Fruit fly (Drosophila melanogaster) whole organism, embryonic: ENCODE results near the gene Cpr78Cb.

ENCODE experiments used
- Bteb2 ChIP-seq: fragments of 200-800 bp; sonication (Bioruptor generic); optimal IDR thresholded peaks from 2 replicates; lab custom pipeline; 2016; ENCODE audit warnings: missing biosample characterization, missing genetic modification characterization
- CG10431 ChIP-seq: fragments of 200-800 bp; sonication (Bioruptor generic); optimal IDR thresholded peaks from 3 replicates; lab custom pipeline; 2018; ENCODE audit warnings: missing biosample characterization, mild to moderate bottlenecking, missing genetic modification characterization
- CG11456 ChIP-seq: fragments of 200-800 bp; sonication (Bioruptor generic); IDR thresholded peaks from 3 replicates; pipeline ENCODE4 v1.3.6; 2022; ENCODE audit warnings: missing biosample characterization, missing genetic modification characterization
- CG12299 ChIP-seq: fragments of 200-800 bp; sonication (Bioruptor generic); optimal IDR thresholded peaks from 2 replicates; lab custom pipeline; 2018; ENCODE audit warnings: missing biosample characterization, mild to moderate bottlenecking, missing genetic modification characterization
- CG12744 ChIP-seq: fragments of 200-800 bp; sonication (Bioruptor generic); optimal IDR thresholded peaks from 2 replicates; lab custom pipeline; 2016; ENCODE audit warnings: missing biosample characterization, missing genetic modification characterization
- CG14050 ChIP-seq: fragments of 200-800 bp; sonication (Bioruptor generic); IDR thresholded peaks from 3 replicates; pipeline ENCODE4 v1.3.6; 2022; ENCODE audit warnings: missing biosample characterization, missing genetic modification characterization
- CG15011 ChIP-seq: fragments of 200-800 bp; sonication (Bioruptor generic); optimal IDR thresholded peaks from 3 replicates; lab custom pipeline; 2018; ENCODE audit warnings: missing biosample characterization, mild to moderate bottlenecking, missing genetic modification characterization
- CG15269 ChIP-seq: fragments of 200-800 bp; sonication (Bioruptor generic); optimal IDR thresholded peaks from 2 replicates; lab custom pipeline; 2018; ENCODE audit warnings: missing biosample characterization, mild to moderate bottlenecking, missing genetic modification characterization, moderate library complexity
- CG1529 ChIP-seq: fragments of 200-800 bp; sonication (Bioruptor generic); optimal IDR thresholded peaks from 3 replicates; lab custom pipeline; 2018; ENCODE audit warnings: missing biosample characterization, missing genetic modification characterization
- CG1647 ChIP-seq: fragments of 200-800 bp; sonication (Bioruptor generic); optimal IDR thresholded peaks from 3 replicates; lab custom pipeline; 2016; ENCODE audit warnings: missing biosample characterization, missing genetic modification characterization
- CG16779 ChIP-seq: fragments of 200-800 bp; sonication (Bioruptor generic); IDR thresholded peaks from 2 replicates; pipeline ENCODE4 v1.3.6; 2022; ENCODE audit warnings: missing biosample characterization, missing genetic modification characterization
- CG17328 ChIP-seq: fragments of 200-800 bp; sonication (Bioruptor generic); IDR thresholded peaks from 2 replicates; pipeline ENCODE4 v1.3.6; 2022; ENCODE audit warnings: missing biosample characterization, missing genetic modification characterization
- CG17912 ChIP-seq: fragments of 200-800 bp; sonication (Bioruptor generic); optimal IDR thresholded peaks from 2 replicates; lab custom pipeline; 2018; ENCODE audit warnings: missing biosample characterization, mild to moderate bottlenecking, missing genetic modification characterization
- CG3163 ChIP-seq: fragments of 200-800 bp; sonication (Bioruptor generic); optimal IDR thresholded peaks from 3 replicates; lab custom pipeline; 2016; ENCODE audit warnings: missing biosample characterization, missing genetic modification characterization
- CG34422 ChIP-seq: fragments of 200-800 bp; sonication (Bioruptor generic); IDR thresholded peaks from 3 replicates; pipeline ENCODE4 v1.3.6; 2022; ENCODE audit warnings: missing biosample characterization, missing genetic modification characterization
- CG7987 ChIP-seq: fragments of 200-800 bp; sonication (Bioruptor generic); optimal IDR thresholded peaks from 2 replicates; lab custom pipeline; 2018; ENCODE audit warnings: missing biosample characterization, mild to moderate bottlenecking, missing genetic modification characterization, moderate library complexity
- CG8281 ChIP-seq: fragments of 200-800 bp; sonication (Bioruptor generic); optimal IDR thresholded peaks from 2 replicates; lab custom pipeline; 2018; ENCODE audit warnings: missing biosample characterization, mild to moderate bottlenecking, missing genetic modification characterization, moderate library complexity
- CG9797 ChIP-seq: fragments of 200-800 bp; sonication (Bioruptor generic); optimal IDR thresholded peaks from 3 replicates; lab custom pipeline; 2018; ENCODE audit warnings: missing biosample characterization, mild to moderate bottlenecking, missing genetic modification characterization
- Camta ChIP-seq: fragments of 200-800 bp; sonication (Bioruptor generic); optimal IDR thresholded peaks from 2 replicates; lab custom pipeline; 2016; ENCODE audit warnings: missing biosample characterization, missing genetic modification characterization
- GATAe ChIP-seq: fragments of 200-800 bp; sonication (Bioruptor generic); conservative IDR thresholded peaks from 2 replicates; pipeline ENCODE4 v1.3.6; 2022; ENCODE audit warnings: missing biosample characterization, missing genetic modification characterization
- Gsc ChIP-seq: fragments of 200-800 bp; sonication (Bioruptor generic); IDR thresholded peaks from 2 replicates; pipeline ENCODE4 v1.3.6; 2022; ENCODE audit warnings: missing biosample characterization, missing genetic modification characterization
- HLH3B ChIP-seq: fragments of 200-800 bp; sonication (Bioruptor generic); IDR thresholded peaks from 2 replicates; pipeline ENCODE4 v1.3.6; 2022; ENCODE audit warnings: missing biosample characterization, missing genetic modification characterization
- HLHmδ ChIP-seq: fragments of 200-800 bp; sonication (Bioruptor generic); optimal IDR thresholded peaks from 2 replicates; lab custom pipeline; 2018; ENCODE audit warnings: missing biosample characterization, mild to moderate bottlenecking, missing genetic modification characterization, moderate library complexity
- Hey ChIP-seq: fragments of 200-800 bp; sonication (Bioruptor generic); optimal IDR thresholded peaks from 3 replicates; lab custom pipeline; 2018; ENCODE audit warnings: missing biosample characterization, mild to moderate bottlenecking, missing genetic modification characterization
- Nf-YB ChIP-seq: fragments of 200-800 bp; sonication (Bioruptor generic); optimal IDR thresholded peaks from 3 replicates; lab custom pipeline; 2019; ENCODE audit warnings: missing biosample characterization, mild to moderate bottlenecking, missing genetic modification characterization, moderate library complexity
- Pdp1 ChIP-seq, 2 experiments: fragments of 200-800 bp; sonication (Bioruptor generic); optimal IDR thresholded peaks; 3 replicates each; lab custom pipeline; 2016; ENCODE audit warnings: missing biosample characterization in 2 of 2, missing genetic modification characterization in 2 of 2, mild to moderate bottlenecking in 1 of 2, moderate library complexity in 1 of 2
- Ptx1 ChIP-seq: fragments of 200-800 bp; sonication (Bioruptor generic); IDR thresholded peaks from 2 replicates; pipeline ENCODE4 v1.3.6; 2022; ENCODE audit warnings: missing biosample characterization, missing genetic modification characterization
- Sin3A ChIP-seq: fragments of >200 bp; optimal IDR thresholded peaks from 2 replicates; lab custom pipeline; 2018
- Sox102F ChIP-seq: fragments of 200-800 bp; sonication (Bioruptor generic); optimal IDR thresholded peaks from 2 replicates; lab custom pipeline; 2018; ENCODE audit warnings: missing biosample characterization, mild to moderate bottlenecking, missing genetic modification characterization, moderate library complexity
- Stat92E ChIP-seq, 3 experiments: fragments of >200 bp in 2 of 3; fragments of 200-800 bp in 1 of 3; sonication (Bioruptor generic) in 1 of 3; optimal IDR thresholded peaks; 2 replicates each; lab custom pipeline; 2017 to 2019; ENCODE audit warnings: missing biosample characterization in 3 of 3, missing genetic modification characterization in 3 of 3, mild to moderate bottlenecking in 1 of 3, moderate library complexity in 1 of 3
- bbx ChIP-seq: fragments of 200-800 bp; sonication (Bioruptor generic); IDR thresholded peaks from 2 replicates; pipeline ENCODE4 v1.3.6; 2022; ENCODE audit warnings: missing biosample characterization, missing genetic modification characterization; ENCODE audit not compliant: partially characterized antibody
- btn ChIP-seq: fragments of 200-800 bp; sonication (Bioruptor generic); optimal IDR thresholded peaks from 2 replicates; lab custom pipeline; 2016; ENCODE audit warnings: missing biosample characterization, missing genetic modification characterization
- dan ChIP-seq: fragments of 200-800 bp; sonication (Bioruptor generic); IDR thresholded peaks from 2 replicates; pipeline ENCODE4 v1.3.6; 2022; ENCODE audit warnings: missing biosample characterization, missing genetic modification characterization
- disco-r ChIP-seq: fragments of 200-800 bp; sonication (Bioruptor generic); optimal IDR thresholded peaks from 2 replicates; lab custom pipeline; 2016; ENCODE audit warnings: missing biosample characterization, missing genetic modification characterization
- emc ChIP-seq: fragments of 200-800 bp; sonication (Bioruptor generic); optimal IDR thresholded peaks from 2 replicates; lab custom pipeline; 2016; ENCODE audit warnings: missing biosample characterization, missing genetic modification characterization
- eve ChIP-seq, 2 experiments: fragments of >200 bp; optimal IDR thresholded peaks; 2 replicates each; lab custom pipeline; 2017; ENCODE audit warnings: missing biosample characterization in 2 of 2, missing genetic modification characterization in 2 of 2
- fd96Cb ChIP-seq: fragments of 200-800 bp; sonication (Bioruptor generic); optimal IDR thresholded peaks from 2 replicates; lab custom pipeline; 2018; ENCODE audit warnings: missing biosample characterization, mild to moderate bottlenecking, missing genetic modification characterization, moderate library complexity
- gem ChIP-seq: fragments of 200-800 bp; sonication (Bioruptor generic); optimal IDR thresholded peaks from 2 replicates; lab custom pipeline; 2019; ENCODE audit warnings: missing biosample characterization, mild to moderate bottlenecking, missing genetic modification characterization, moderate library complexity
- gfzf ChIP-seq: fragments of 200-800 bp; sonication (Bioruptor generic); optimal IDR thresholded peaks from 2 replicates; lab custom pipeline; 2016; ENCODE audit warnings: missing biosample characterization, mild to moderate bottlenecking, missing genetic modification characterization, moderate library complexity
- hb ChIP-seq: fragments of 200-800 bp; sonication (Bioruptor generic); IDR thresholded peaks from 3 replicates; pipeline ENCODE4 v1.3.6; 2022; ENCODE audit warnings: missing biosample characterization, missing genetic modification characterization; ENCODE audit not compliant: partially characterized antibody
- kni ChIP-seq: fragments of 200-800 bp; sonication (Bioruptor generic); optimal IDR thresholded peaks from 3 replicates; lab custom pipeline; 2017; ENCODE audit warnings: mild to moderate bottlenecking, missing biosample characterization, missing genetic modification reagents, missing genetic modification characterization
- lola ChIP-seq, 3 experiments: fragments of >200 bp in 2 of 3; fragments of 200-800 bp in 1 of 3; sonication (Bioruptor generic) in 1 of 3; optimal IDR thresholded peaks; 2 replicates each; lab custom pipeline; 2017 to 2019; ENCODE audit warnings: missing biosample characterization in 3 of 3, missing genetic modification characterization in 3 of 3, mild to moderate bottlenecking in 1 of 3, moderate library complexity in 1 of 3
- mirr ChIP-seq: fragments of 200-800 bp; sonication (Bioruptor generic); optimal IDR thresholded peaks from 3 replicates; lab custom pipeline; 2018; ENCODE audit warnings: missing biosample characterization, mild to moderate bottlenecking, missing genetic modification characterization
- sens ChIP-seq: fragments of 200-800 bp; sonication (Bioruptor generic); peaks from one replicate; lab custom pipeline; 2016; ENCODE audit warnings: missing biosample characterization, missing genetic modification characterization
- sqz ChIP-seq: fragments of 200-800 bp; sonication (Bioruptor generic); optimal IDR thresholded peaks from 3 replicates; lab custom pipeline; 2018; ENCODE audit warnings: missing biosample characterization, mild to moderate bottlenecking, missing genetic modification characterization
- sug ChIP-seq: fragments of 200-800 bp; optimal IDR thresholded peaks from 2 replicates; lab custom pipeline; 2019; ENCODE audit warnings: missing biosample characterization, mild to moderate bottlenecking, missing genetic modification characterization, moderate library complexity

The Cpr78Cb gene

dm6 chr3L:21256062-21257023 lies 37.9 kb upstream of the Cpr78Cb start (continued):
- TF ChIP-seq CG7987 (no peak), Stat92E (GFP tag; optimal IDR thresholded peaks at IDR 0.05; lab: Kevin White, UChicago) (peak in 1 of 3 experiments; percentile 4), kni (peak; percentile 69), sqz (GFP tag; lab: Kevin White, UChicago) (peak; percentile 32), CG11456 (no peak), CG1647 (GFP tag; lab: Kevin White, UChicago) (no peak), CG17328 (GFP tag; lab: Robert Waterston, UW) (no peak), Gsc (GFP tag; lab: Robert Waterston, UW) (no peak), gem (tag; lab: Kevin White, UChicago) (peak; percentile 0), CG15011 (GFP tag; lab: Kevin White, UChicago) (no peak), Nf-YB (no peak), CG34422 (GFP tag; lab: Robert Waterston, UW) (no peak), Ptx1 (GFP tag; lab: Robert Waterston, UW) (no peak), btn (GFP tag; lab: Kevin White, UChicago) (no peak)

- TF ChIP-seq HLHmδ (GFP tag; lab: Kevin White, UChicago) = no peak
- no peak for TF ChIP-seq CG12299
- TF ChIP-seq lola (GFP tag; optimal IDR thresholded peaks at IDR 0.05; lab: Kevin White, UChicago) = no peak
- TF ChIP-seq emc = no peak
- no peak for TF ChIP-seq CG15011 (GFP tag; lab: Kevin White, UChicago)
- no peak for TF ChIP-seq CG9797 (GFP tag; lab: Kevin White, UChicago)
- TF ChIP-seq CG8281 (tag; lab: Kevin White, UChicago) = no peak
- TF ChIP-seq eve (GFP tag; optimal IDR thresholded peaks at IDR 0.05; lab: Kevin White, UChicago) = peak in 1 of 2 experiments; percentile 7
- TF ChIP-seq gfzf (GFP tag; lab: Kevin White, UChicago) = no peak
- peak in 1 of 2 experiments; percentile 69 for TF ChIP-seq Pdp1 (GFP tag; optimal IDR thresholded peaks at IDR 0.05; lab: Kevin White, UChicago)
- no peak for TF ChIP-seq fd96Cb
- TF ChIP-seq CG17912 (GFP tag; lab: Kevin White, UChicago) = no peak
- no peak for TF ChIP-seq Bteb2 (GFP tag; lab: Kevin White, UChicago)
- TF ChIP-seq gem (tag; lab: Kevin White, UChicago) = no peak
- TF ChIP-seq CG15269 (tag; lab: Kevin White, UChicago) = no peak
Measured at dm6 chr3L:21257731-21258130, 36.6 kb upstream of the Cpr78Cb start, which contains the start of gene CG43218. TSS of gene CG43218 (plus strand) at chr3L:21258020.

- TF ChIP-seq hb (GFP tag; lab: Robert Waterston, UW) (no peak), Sox102F (GFP tag; lab: Kevin White, UChicago) (peak; percentile 65), bbx (no peak), gem (tag; lab: Kevin White, UChicago) (peak; percentile 38), Sin3A (no peak), Hey (tag; lab: Kevin White, UChicago) (no peak), CG14050 (GFP tag; lab: Robert Waterston, UW) (no peak), sens (GFP tag; lab: Kevin White, UChicago) (peak; percentile 86), CG16779 (GFP tag; lab: Robert Waterston, UW) (no peak), CG3163 (GFP tag; lab: Kevin White, UChicago) (no peak), Camta (GFP tag; lab: Kevin White, UChicago) (no peak), lola (GFP tag; optimal IDR thresholded peaks at IDR 0.05; lab: Kevin White, UChicago) (no peak), CG1529 (GFP tag; lab: Kevin White, UChicago) (peak; percentile 34), mirr (GFP tag; lab: Kevin White, UChicago) (no peak), sug (tag; lab: Kevin White, UChicago) (no peak), dan (GFP tag; lab: Robert Waterston, UW) (no peak), GATAe (no peak), disco-r (GFP tag; lab: Kevin White, UChicago) (no peak), CG10431 (GFP tag; lab: Kevin White, UChicago) (peak; percentile 11), CG12744 (no peak), HLH3B (GFP tag; lab: Robert Waterston, UW) (peak; percentile 34; the same call in 1 of the 2 replicates)
Measured at dm6 chr3L:21259257-21259656, 35.0 kb upstream of the Cpr78Cb start.
